Worm (Caenorhabditis elegans) whole organism, L4 larva: ENCODE measurements around the gene hlh-1.

Source experiments
- F26F4.8 ChIP-seq: fragments of 200-800 bp; sonication (Bioruptor generic); conservative IDR thresholded peaks from 2 replicates; pipeline ENCODE4 v1.3.6; 2022; ENCODE audit warnings: missing genetic modification characterization, missing compliant biosample characterization
- F37D6.2 ChIP-seq: sonication (generic microtip); optimal IDR thresholded peaks from 2 replicates; lab custom pipeline; 2016; ENCODE audit warnings: mild to moderate bottlenecking, missing genetic modification characterization, missing compliant biosample characterization
- Y105C5A.15 ChIP-seq: fragments of 200-800 bp; sonication (Bioruptor generic); IDR thresholded peaks from 2 replicates; pipeline ENCODE4 v1.3.6; 2022; ENCODE audit warnings: missing genetic modification characterization, missing compliant biosample characterization
- Y48G9A.11 ChIP-seq: fragments of 200-800 bp; sonication (Bioruptor generic); IDR thresholded peaks from 2 replicates; pipeline ENCODE4 v1.3.6; 2022; ENCODE audit warnings: missing genetic modification reagents, missing genetic modification characterization, missing compliant biosample characterization
- ZK337.2 ChIP-seq: fragments of 200-800 bp; sonication (Bioruptor generic); IDR thresholded peaks from 2 replicates; pipeline ENCODE4 v1.3.6; 2022; ENCODE audit warnings: missing genetic modification reagents, missing genetic modification characterization, missing compliant biosample characterization
- ZK546.5 ChIP-seq, 2 experiments: sonication (generic microtip); optimal IDR thresholded peaks; 2 replicates each; lab custom pipeline; 2017; ENCODE audit warnings: missing biosample characterization in 2 of 2, missing genetic modification characterization in 2 of 2
- aha-1 ChIP-seq: fragments of 150-350 bp; peaks from one replicate; lab custom pipeline; 2014; ENCODE audit warnings: missing biosample characterization, missing genetic modification characterization
- arid-1 ChIP-seq: fragments of 200-800 bp; sonication (Bioruptor generic); conservative IDR thresholded peaks from 2 replicates; pipeline ENCODE4 v1.3.6; 2022; ENCODE audit warnings: missing genetic modification reagents, missing genetic modification characterization, missing compliant biosample characterization
- ceh-44 ChIP-seq: fragments of 200-800 bp; sonication (Bioruptor generic); IDR thresholded peaks from 2 replicates; pipeline ENCODE4 v1.3.6; 2022; ENCODE audit warnings: missing genetic modification reagents, missing genetic modification characterization, missing compliant biosample characterization
- dve-1 ChIP-seq: sonication (generic microtip); optimal IDR thresholded peaks from 2 replicates; lab custom pipeline; 2017; ENCODE audit warnings: antibody characterized with exemption, mild to moderate bottlenecking, missing genetic modification characterization, missing compliant biosample characterization; ENCODE audit not compliant: insufficient read depth
- hif-1 ChIP-seq, 2 experiments: sonication (generic microtip); optimal IDR thresholded peaks; 2 replicates each; lab custom pipeline; 2016 to 2017; ENCODE audit warnings: missing compliant biosample characterization in 2 of 2, missing genetic modification characterization in 2 of 2, missing genetic modification reagents in 2 of 2, missing genotype in 2 of 2, mild to moderate bottlenecking in 1 of 2
- hlh-30 ChIP-seq: sonication (generic microtip); optimal IDR thresholded peaks from 2 replicates; lab custom pipeline; 2017; ENCODE audit warnings: antibody characterized with exemption, mild to moderate bottlenecking, missing genetic modification characterization, missing compliant biosample characterization; ENCODE audit not compliant: insufficient read depth
- jun-1 ChIP-seq: fragments of 150-350 bp; optimal IDR thresholded peaks from 2 replicates; lab custom pipeline; 2014; ENCODE audit warnings: missing biosample characterization, missing genetic modification reagents, missing genetic modification characterization
- lin-39 ChIP-seq: fragments of 150-350 bp; optimal IDR thresholded peaks from 2 replicates; lab custom pipeline; 2014; ENCODE audit warnings: missing biosample characterization, missing genetic modification reagents, missing genetic modification characterization
- madf-5 ChIP-seq, 2 experiments: fragments of 200-800 bp; sonication (Bioruptor generic); IDR thresholded peaks; 2 replicates each; pipeline ENCODE4 v1.3.6; 2022; ENCODE audit warnings: missing compliant biosample characterization in 2 of 2, missing genetic modification characterization in 2 of 2
- mdl-1 ChIP-seq, 2 experiments: fragments of 150-350 bp in 1 of 2; sonication (generic microtip) in 1 of 2; optimal IDR thresholded peaks; 2 replicates each; lab custom pipeline; 2014 to 2017; ENCODE audit warnings: missing biosample characterization in 2 of 2, missing genetic modification characterization in 2 of 2
- mxl-3 ChIP-seq: fragments of 200-800 bp; sonication (Bioruptor generic); optimal IDR thresholded peaks from 2 replicates; lab custom pipeline; 2018; ENCODE audit warnings: mild to moderate bottlenecking, missing genetic modification characterization, missing compliant biosample characterization
- nhr-10 ChIP-seq: fragments of 150-350 bp; optimal IDR thresholded peaks from 2 replicates; lab custom pipeline; 2014; ENCODE audit warnings: missing biosample characterization, missing genetic modification characterization
- nhr-102 ChIP-seq: sonication (generic microtip); optimal IDR thresholded peaks from 2 replicates; lab custom pipeline; 2016; ENCODE audit warnings: mild to moderate bottlenecking, missing genetic modification characterization, moderate library complexity, missing compliant biosample characterization
- nhr-111 ChIP-seq: fragments of 200-800 bp; sonication (Bioruptor generic); optimal IDR thresholded peaks from 2 replicates; lab custom pipeline; 2018; ENCODE audit warnings: mild to moderate bottlenecking, missing genetic modification characterization, missing compliant biosample characterization
- nhr-48 ChIP-seq: sonication (generic microtip); optimal IDR thresholded peaks from 2 replicates; lab custom pipeline; 2016; ENCODE audit warnings: mild to moderate bottlenecking, missing genetic modification characterization, missing compliant biosample characterization
- nhr-6 ChIP-seq: fragments of 150-350 bp; optimal IDR thresholded peaks from 2 replicates; lab custom pipeline; 2014; ENCODE audit warnings: missing biosample characterization, missing genetic modification characterization
- pha-4 ChIP-seq, 2 experiments: fragments of 150-350 bp in 1 of 2; fragments of 200-800 bp in 1 of 2; sonication (Bioruptor generic) in 1 of 2; IDR thresholded peaks in 1 of 2; optimal IDR thresholded peaks in 1 of 2; 2 replicates each; pipeline versions ENCODE4 v1.3.6 to Lab custom; 2014 to 2022; ENCODE audit warnings: missing genetic modification characterization in 2 of 2, missing genetic modification reagents in 2 of 2, missing biosample characterization in 1 of 2, missing compliant biosample characterization in 1 of 2
- pqm-1 ChIP-seq: sonication (generic microtip); optimal IDR thresholded peaks from 2 replicates; lab custom pipeline; 2017; ENCODE audit warnings: missing biosample characterization, missing genetic modification characterization
- sdz-12 ChIP-seq: fragments of 200-800 bp; sonication (Bioruptor generic); optimal IDR thresholded peaks from 2 replicates; lab custom pipeline; 2018; ENCODE audit warnings: mild to moderate bottlenecking, missing genetic modification characterization, missing compliant biosample characterization
- set-16 ChIP-seq: fragments of 200-800 bp; sonication (Bioruptor generic); IDR thresholded peaks from 2 replicates; pipeline ENCODE4 v1.3.6; 2022; ENCODE audit warnings: missing genetic modification reagents, missing genetic modification characterization, missing compliant biosample characterization
- skn-1 ChIP-seq: fragments of 150-350 bp; optimal IDR thresholded peaks from 2 replicates; lab custom pipeline; 2014; ENCODE audit warnings: missing biosample characterization, missing genetic modification characterization
- spr-3 ChIP-seq: fragments of 200-800 bp; sonication (Bioruptor generic); optimal IDR thresholded peaks from 2 replicates; lab custom pipeline; 2018; ENCODE audit warnings: mild to moderate bottlenecking, missing genetic modification characterization, missing compliant biosample characterization
- tra-1 ChIP-seq: fragments of 200-800 bp; sonication (Bioruptor generic); IDR thresholded peaks from 2 replicates; pipeline ENCODE4 v1.3.6; 2022; ENCODE audit warnings: missing genetic modification reagents, missing genetic modification characterization, missing compliant biosample characterization
- unc-39 ChIP-seq: sonication (generic microtip); optimal IDR thresholded peaks from 2 replicates; lab custom pipeline; 2017; ENCODE audit warnings: missing biosample characterization, missing genetic modification characterization
- unc-62 ChIP-seq, 3 experiments: fragments of 150-350 bp in 1 of 3; sonication (generic microtip); optimal IDR thresholded peaks in 2 of 3; peaks in 1 of 3; 1 replicate in 1 of 3; 2 replicates in 2 of 3; lab custom pipeline; 2014 to 2017; ENCODE audit warnings: missing biosample characterization in 3 of 3, missing genetic modification characterization in 3 of 3, missing genetic modification reagents in 3 of 3, missing genotype in 1 of 3
- zfp-2 ChIP-seq: sonication (generic microtip); optimal IDR thresholded peaks from 2 replicates; lab custom pipeline; 2016; ENCODE audit warnings: mild to moderate bottlenecking, missing genetic modification characterization, missing compliant biosample characterization
- ztf-11 ChIP-seq: fragments of 150-350 bp; optimal IDR thresholded peaks from 2 replicates; lab custom pipeline; 2014; ENCODE audit warnings: missing biosample characterization, missing genetic modification characterization

The hlh-1 gene

ce11 chrII:4507669-4508068, 10.7 kb upstream of the hlh-1 start (continued):
- no peak for TF ChIP-seq nhr-6 (tag; lab: Kevin White, UChicago)
- no peak for TF ChIP-seq ceh-44
- no peak for TF ChIP-seq jun-1 (tag; lab: Kevin White, UChicago)
- no peak for TF ChIP-seq unc-62 (GFP tag; optimal IDR thresholded peaks at IDR 0.05 in 1 of 2; lab: Kevin White, UChicago)
- TF ChIP-seq unc-62 (tag; optimal IDR thresholded peaks at IDR 0.05; lab: Kevin White, UChicago): no peak
- no peak for TF ChIP-seq sdz-12 (GFP tag; lab: Kevin White, UChicago)
- TF ChIP-seq nhr-48: no peak
- no peak for TF ChIP-seq nhr-102
- TF ChIP-seq Y48G9A.11 (GFP tag; lab: Robert Waterston, UW): no peak
- peak; percentile 21 for TF ChIP-seq hlh-30 (tag; lab: Kevin White, UChicago)
- TF ChIP-seq pqm-1 (tag; lab: Kevin White, UChicago): peak; percentile 44
- TF ChIP-seq arid-1 (GFP tag; lab: Robert Waterston, UW): no peak
- TF ChIP-seq skn-1 (tag; lab: Kevin White, UChicago): no peak
- TF ChIP-seq set-16 (GFP tag; lab: Robert Waterston, UW): no peak
- no peak for TF ChIP-seq mdl-1 (tag; optimal IDR thresholded peaks at IDR 0.05; lab: Kevin White, UChicago)
- TF ChIP-seq aha-1 (tag; lab: Kevin White, UChicago): no peak
- TF ChIP-seq F37D6.2: no peak
- TF ChIP-seq F26F4.8 (GFP tag; lab: Robert Waterston, UW): no peak
- no peak for TF ChIP-seq ZK546.5 (tag; optimal IDR thresholded peaks at IDR 0.05; lab: Kevin White, UChicago)
- no peak for TF ChIP-seq spr-3 (GFP tag; lab: Kevin White, UChicago)

- TF ChIP-seq unc-62 (GFP tag; optimal IDR thresholded peaks at IDR 0.05 in 1 of 2; lab: Kevin White, UChicago): peak in 1 of 2 experiments; percentile 63
- TF ChIP-seq unc-62 (tag; optimal IDR thresholded peaks at IDR 0.05; lab: Kevin White, UChicago): no peak
- TF ChIP-seq madf-5 (GFP tag; IDR thresholded peaks at IDR 0.05; lab: Robert Waterston, UW): no peak
Measured at ce11 chrII:4510684-4511083, 7.7 kb upstream of the hlh-1 start.

- TF ChIP-seq mxl-3 (no peak), pha-4 (GFP tag; IDR thresholded peaks at IDR 0.05; lab: Robert Waterston, UW) (no peak), pha-4 (tag; optimal IDR thresholded peaks at IDR 0.05; lab: Kevin White, UChicago) (no peak), nhr-10 (tag; lab: Kevin White, UChicago) (no peak), nhr-48 (no peak)
Measured at ce11 chrII:4511911-4512310, 6.5 kb upstream of the hlh-1 start, which contains the start of gene cyp-23A1. cyp-23A1 (plus strand) TSS chrII:4512211.

- TF ChIP-seq Y105C5A.15 (GFP tag; lab: Robert Waterston, UW): no peak
- TF ChIP-seq nhr-6 (tag; lab: Kevin White, UChicago): no peak
- TF ChIP-seq arid-1 (GFP tag; lab: Robert Waterston, UW): no peak
- TF ChIP-seq dve-1 (tag; lab: Kevin White, UChicago): no peak
- no peak for TF ChIP-seq nhr-111 (GFP tag; lab: Kevin White, UChicago)
- TF ChIP-seq ZK337.2 (GFP tag; lab: Robert Waterston, UW): no peak
- no peak for TF ChIP-seq zfp-2 (tag; lab: Kevin White, UChicago)
- TF ChIP-seq ztf-11: no peak
- no peak for TF ChIP-seq hif-1 (tag; optimal IDR thresholded peaks at IDR 0.05; lab: Kevin White, UChicago)
- no peak for TF ChIP-seq lin-39 (tag; lab: Kevin White, UChicago)
- TF ChIP-seq unc-39 (tag; lab: Kevin White, UChicago): no peak
- TF ChIP-seq tra-1 (GFP tag; lab: Robert Waterston, UW): no peak
Measured at ce11 chrII:4516291-4516690, 2.1 kb upstream of the hlh-1 start.
